Fruit fly (Drosophila melanogaster) whole organism, embryonic: ENCODE data around the gene Hrs.

Experiments
- Antp ChIP-seq: fragments of 200-800 bp; sonication (Bioruptor generic); optimal IDR thresholded peaks from 3 replicates; lab custom pipeline; 2016; ENCODE audit warnings: missing biosample characterization, missing genetic modification characterization
- Atf3 ChIP-seq: fragments of 200-800 bp; sonication (Bioruptor generic); optimal IDR thresholded peaks from 3 replicates; lab custom pipeline; 2016; ENCODE audit warnings: missing biosample characterization, missing genetic modification characterization
- B-H1 ChIP-seq: fragments of 200-800 bp; sonication (Bioruptor generic); IDR thresholded peaks from 3 replicates; pipeline ENCODE4 v1.3.6; 2022; ENCODE audit warnings: missing biosample characterization, missing genetic modification characterization
- CG10209 ChIP-seq: fragments of 200-800 bp; sonication (Bioruptor generic); optimal IDR thresholded peaks from 3 replicates; lab custom pipeline; 2017; ENCODE audit warnings: missing biosample characterization, mild to moderate bottlenecking, missing genetic modification characterization, missing genetic modification reagents
- CG10267 ChIP-seq: fragments of 200-800 bp; sonication (Bioruptor generic); optimal IDR thresholded peaks from 2 replicates; lab custom pipeline; 2018; ENCODE audit warnings: missing biosample characterization, mild to moderate bottlenecking, missing genetic modification characterization, moderate library complexity
- CG10462 ChIP-seq: fragments of 200-800 bp; sonication (Bioruptor generic); optimal IDR thresholded peaks from 2 replicates; lab custom pipeline; 2016; ENCODE audit warnings: missing biosample characterization, missing genetic modification characterization
- CG10543 ChIP-seq: fragments of 200-800 bp; sonication (Bioruptor generic); optimal IDR thresholded peaks from 3 replicates; lab custom pipeline; 2017; ENCODE audit warnings: missing biosample characterization, mild to moderate bottlenecking, missing genetic modification characterization, moderate library complexity
- CG10959 ChIP-seq: fragments of 200-800 bp; sonication (Bioruptor generic); IDR thresholded peaks from 2 replicates; pipeline ENCODE4 v1.3.6; 2022; ENCODE audit warnings: missing biosample characterization, missing genetic modification characterization
- CG11456 ChIP-seq: fragments of 200-800 bp; sonication (Bioruptor generic); IDR thresholded peaks from 3 replicates; pipeline ENCODE4 v1.3.6; 2022; ENCODE audit warnings: missing biosample characterization, missing genetic modification characterization
- CG11504 ChIP-seq: fragments of 200-800 bp; sonication (Bioruptor generic); optimal IDR thresholded peaks from 3 replicates; lab custom pipeline; 2019; ENCODE audit warnings: missing biosample characterization, mild to moderate bottlenecking, missing genetic modification characterization, moderate library complexity
- CG12744 ChIP-seq: fragments of 200-800 bp; sonication (Bioruptor generic); optimal IDR thresholded peaks from 2 replicates; lab custom pipeline; 2016; ENCODE audit warnings: missing biosample characterization, missing genetic modification characterization
- CG13296 ChIP-seq: fragments of 200-800 bp; sonication (Bioruptor generic); optimal IDR thresholded peaks from 3 replicates; lab custom pipeline; 2018; ENCODE audit warnings: missing biosample characterization, mild to moderate bottlenecking, missing genetic modification characterization
- CG13775 ChIP-seq: fragments of 200-800 bp; sonication (Bioruptor generic); optimal IDR thresholded peaks from 3 replicates; lab custom pipeline; 2017; ENCODE audit warnings: missing biosample characterization, mild to moderate bottlenecking, missing genetic modification characterization
- CG13894 ChIP-seq: fragments of 200-800 bp; sonication (Bioruptor generic); optimal IDR thresholded peaks from 3 replicates; lab custom pipeline; 2018; ENCODE audit warnings: missing biosample characterization, mild to moderate bottlenecking, missing genetic modification characterization, moderate library complexity
- CG14014 ChIP-seq: fragments of 200-800 bp; sonication (Bioruptor generic); IDR thresholded peaks from 2 replicates; pipeline ENCODE4 v1.3.6; 2022; ENCODE audit warnings: missing biosample characterization, missing genetic modification characterization
- CG18262 ChIP-seq: fragments of 200-800 bp; optimal IDR thresholded peaks from 3 replicates; lab custom pipeline; 2019; ENCODE audit warnings: missing biosample characterization, mild to moderate bottlenecking, missing genetic modification characterization, moderate library complexity
- CG2199 ChIP-seq: fragments of 200-800 bp; sonication (Bioruptor generic); IDR thresholded peaks from 3 replicates; pipeline ENCODE4 v1.3.6; 2022; ENCODE audit warnings: missing biosample characterization, missing genetic modification characterization
- CG30431 ChIP-seq: fragments of 200-800 bp; sonication (Bioruptor generic); optimal IDR thresholded peaks from 2 replicates; lab custom pipeline; 2017; ENCODE audit warnings: missing biosample characterization, missing genetic modification characterization
- CG3065 ChIP-seq: fragments of 200-800 bp; sonication (Bioruptor generic); optimal IDR thresholded peaks from 2 replicates; lab custom pipeline; 2016; ENCODE audit warnings: missing biosample characterization, missing genetic modification characterization
- CG3163 ChIP-seq: fragments of 200-800 bp; sonication (Bioruptor generic); optimal IDR thresholded peaks from 3 replicates; lab custom pipeline; 2016; ENCODE audit warnings: missing biosample characterization, missing genetic modification characterization
- CG32767 ChIP-seq: fragments of 200-800 bp; sonication (Bioruptor generic); IDR thresholded peaks from 2 replicates; pipeline ENCODE4 v1.3.6; 2022; ENCODE audit warnings: missing biosample characterization, missing genetic modification characterization
- CG3281 ChIP-seq: fragments of 200-800 bp; sonication (Bioruptor generic); optimal IDR thresholded peaks from 3 replicates; lab custom pipeline; 2017; ENCODE audit warnings: missing biosample characterization, mild to moderate bottlenecking, missing genetic modification characterization
- CG33213 ChIP-seq: fragments of 200-800 bp; sonication (Bioruptor generic); optimal IDR thresholded peaks from 3 replicates; lab custom pipeline; 2016; ENCODE audit warnings: missing biosample characterization, missing genetic modification characterization
- CG3995 ChIP-seq: fragments of 200-800 bp; sonication (Bioruptor generic); optimal IDR thresholded peaks from 3 replicates; lab custom pipeline; 2016; ENCODE audit warnings: missing biosample characterization, missing genetic modification characterization
- CG5245 ChIP-seq: fragments of 200-800 bp; sonication (Bioruptor generic); optimal IDR thresholded peaks from 3 replicates; lab custom pipeline; 2016; ENCODE audit warnings: missing biosample characterization, missing genetic modification characterization
- CG6254 ChIP-seq: fragments of 200-800 bp; sonication (Bioruptor generic); optimal IDR thresholded peaks from 3 replicates; lab custom pipeline; 2017; ENCODE audit warnings: mild to moderate bottlenecking, missing biosample characterization, missing genetic modification reagents, missing genetic modification characterization
- CG6272 ChIP-seq: fragments of 200-800 bp; sonication (Bioruptor generic); IDR thresholded peaks from 2 replicates; pipeline ENCODE4 v1.3.6; 2022; ENCODE audit warnings: missing biosample characterization, missing genetic modification characterization
- CrebB ChIP-seq: fragments of 200-800 bp; sonication (Bioruptor generic); optimal IDR thresholded peaks from 3 replicates; lab custom pipeline; 2018; ENCODE audit warnings: missing biosample characterization, mild to moderate bottlenecking, missing genetic modification characterization
- Dad ChIP-seq: fragments of 200-800 bp; sonication (Bioruptor generic); optimal IDR thresholded peaks from 3 replicates; lab custom pipeline; 2016; ENCODE audit warnings: missing biosample characterization, missing genetic modification characterization
- Hsf ChIP-seq: fragments of 200-800 bp; sonication (Bioruptor generic); optimal IDR thresholded peaks from 3 replicates; lab custom pipeline; 2016; ENCODE audit warnings: missing biosample characterization, missing genetic modification characterization
- Lhr ChIP-seq: fragments of 200-800 bp; sonication (Bioruptor generic); optimal IDR thresholded peaks from 3 replicates; lab custom pipeline; 2017; ENCODE audit warnings: mild to moderate bottlenecking, missing biosample characterization, missing genetic modification reagents, missing genetic modification characterization
- Mrtf ChIP-seq: fragments of 200-800 bp; sonication (Bioruptor generic); IDR thresholded peaks from 3 replicates; pipeline ENCODE4 v1.3.6; 2022; ENCODE audit warnings: missing biosample characterization, missing genetic modification characterization
- Scr ChIP-seq: fragments of 200-800 bp; sonication (Bioruptor generic); IDR thresholded peaks from 2 replicates; pipeline ENCODE4 v1.3.6; 2022; ENCODE audit warnings: missing biosample characterization, missing genetic modification characterization; ENCODE audit not compliant: partially characterized antibody
- Sin3A ChIP-seq: fragments of >200 bp; optimal IDR thresholded peaks from 2 replicates; lab custom pipeline; 2018
- chn ChIP-seq: fragments of 200-800 bp; sonication (Bioruptor generic); optimal IDR thresholded peaks from 2 replicates; lab custom pipeline; 2016; ENCODE audit warnings: missing biosample characterization, missing genetic modification characterization
- ci ChIP-seq: fragments of 200-800 bp; sonication (Bioruptor generic); IDR thresholded peaks from 3 replicates; pipeline ENCODE4 v1.3.6; 2022; ENCODE audit warnings: missing biosample characterization, missing genetic modification characterization
- ewg ChIP-seq: fragments of 200-800 bp; sonication (Bioruptor generic); optimal IDR thresholded peaks from 3 replicates; lab custom pipeline; 2017; ENCODE audit warnings: mild to moderate bottlenecking, missing biosample characterization, missing genetic modification reagents, missing genetic modification characterization
- eyg ChIP-seq: fragments of 200-800 bp; sonication (Bioruptor generic); optimal IDR thresholded peaks from 3 replicates; lab custom pipeline; 2016; ENCODE audit warnings: missing biosample characterization, missing genetic modification characterization
- fd102C ChIP-seq: fragments of 200-800 bp; sonication (Bioruptor generic); optimal IDR thresholded peaks from 2 replicates; lab custom pipeline; 2018; ENCODE audit warnings: missing biosample characterization, mild to moderate bottlenecking, missing genetic modification characterization, moderate library complexity
- gcm ChIP-seq: fragments of 200-800 bp; sonication (Bioruptor generic); optimal IDR thresholded peaks from 2 replicates; lab custom pipeline; 2019; ENCODE audit warnings: missing biosample characterization, mild to moderate bottlenecking, missing genetic modification characterization, moderate library complexity
- hth ChIP-seq: fragments of >200 bp; optimal IDR thresholded peaks from 2 replicates; lab custom pipeline; 2017; ENCODE audit warnings: inconsistent platforms
- jumu ChIP-seq: fragments of 200-800 bp; sonication (Bioruptor generic); optimal IDR thresholded peaks from 3 replicates; lab custom pipeline; 2016; ENCODE audit warnings: missing biosample characterization, missing genetic modification characterization
- lbe ChIP-seq: fragments of 200-800 bp; sonication (Bioruptor generic); optimal IDR thresholded peaks from 2 replicates; lab custom pipeline; 2016; ENCODE audit warnings: missing biosample characterization, mild to moderate bottlenecking, missing genetic modification characterization
- mld ChIP-seq: fragments of 200-800 bp; sonication (Bioruptor generic); IDR thresholded peaks from 3 replicates; pipeline ENCODE4 v1.3.6; 2022; ENCODE audit warnings: missing biosample characterization, missing genetic modification characterization; ENCODE audit not compliant: partially characterized antibody
- nerfin-2 ChIP-seq: fragments of 200-800 bp; sonication (Bioruptor generic); IDR thresholded peaks from 2 replicates; pipeline ENCODE4 v1.3.6; 2022; ENCODE audit warnings: missing biosample characterization, missing genetic modification characterization; ENCODE audit not compliant: partially characterized antibody
- nmo ChIP-seq: fragments of 200-800 bp; sonication (Bioruptor generic); optimal IDR thresholded peaks from 2 replicates; lab custom pipeline; 2018; ENCODE audit warnings: missing biosample characterization, mild to moderate bottlenecking, missing genetic modification characterization, moderate library complexity
- pb ChIP-seq: fragments of 200-800 bp; sonication (Bioruptor generic); optimal IDR thresholded peaks from 3 replicates; lab custom pipeline; 2016; ENCODE audit warnings: missing biosample characterization, missing genetic modification characterization
- ssp ChIP-seq: fragments of 200-800 bp; sonication (Bioruptor generic); IDR thresholded peaks from 2 replicates; pipeline ENCODE4 v1.3.6; 2022; ENCODE audit warnings: missing biosample characterization, missing genetic modification characterization
- tna ChIP-seq: fragments of 200-800 bp; sonication (Bioruptor generic); IDR thresholded peaks from 2 replicates; pipeline ENCODE4 v1.3.6; 2022; ENCODE audit warnings: missing biosample characterization, missing genetic modification characterization; ENCODE audit not compliant: partially characterized antibody
- trem ChIP-seq: fragments of 200-800 bp; optimal IDR thresholded peaks from 3 replicates; lab custom pipeline; 2019; ENCODE audit warnings: missing biosample characterization, mild to moderate bottlenecking, missing genetic modification characterization, moderate library complexity

The Hrs gene

DNA sequence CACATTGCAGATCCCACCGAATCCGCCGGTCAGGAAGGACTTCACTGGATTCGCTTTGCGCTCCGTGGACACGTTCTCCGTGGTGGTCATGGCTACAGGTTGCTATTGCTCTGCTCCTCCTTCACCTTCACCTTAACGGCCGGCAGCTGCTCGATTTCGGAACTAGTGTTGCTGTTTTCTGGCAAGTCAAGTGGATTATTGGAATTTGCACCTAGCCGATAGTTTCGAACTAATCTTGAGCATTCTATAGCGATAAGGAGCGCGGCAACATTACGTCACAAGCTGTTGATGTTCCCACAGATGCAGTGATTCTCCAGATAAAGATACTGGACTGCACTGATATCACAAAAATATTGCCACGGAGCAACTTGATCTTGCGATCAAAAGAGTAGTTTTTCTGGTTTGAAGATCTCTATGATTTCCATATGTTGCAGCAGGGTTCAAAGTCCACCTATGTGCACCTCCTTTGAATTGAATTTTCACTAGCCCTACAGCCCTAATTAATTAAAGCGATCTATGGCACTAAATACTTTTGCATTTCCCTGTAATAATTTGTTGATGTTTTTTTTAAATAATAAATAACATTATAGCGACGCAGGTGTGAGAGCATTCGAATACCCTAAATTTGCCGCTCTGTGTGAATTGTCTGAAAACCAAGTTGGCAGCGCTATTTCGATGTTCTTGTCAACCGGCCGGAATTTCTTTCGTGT is 29.8 kb downstream of the Hrs start, which contains the start of the genes colt and HINT1 (continued):
- TF ChIP-seq tna (GFP tag; lab: Robert Waterston, UW): no peak
- TF ChIP-seq B-H1 (GFP tag; lab: Robert Waterston, UW): no peak
- TF ChIP-seq CG13775 (GFP tag; lab: Kevin White, UChicago): no peak
- TF ChIP-seq CG6254: peak; percentile 7
- TF ChIP-seq CG3281 (GFP tag; lab: Kevin White, UChicago): peak; percentile 43
- TF ChIP-seq hth (lab: Kevin White, UChicago): no peak
- TF ChIP-seq CrebB (tag; lab: Kevin White, UChicago): no peak
- TF ChIP-seq jumu (GFP tag; lab: Kevin White, UChicago): no peak
- peak; percentile 58 for TF ChIP-seq nmo (GFP tag; lab: Kevin White, UChicago)
- no peak for TF ChIP-seq CG10959 (GFP tag; lab: Robert Waterston, UW)
- TF ChIP-seq Mrtf (GFP tag; lab: Robert Waterston, UW): no peak
- no peak for TF ChIP-seq ssp
- TF ChIP-seq CG18262 (tag; lab: Kevin White, UChicago): peak; percentile 1
- TF ChIP-seq Scr (GFP tag; lab: Robert Waterston, UW): peak; percentile 49
- no peak for TF ChIP-seq CG30431 (GFP tag; lab: Kevin White, UChicago)
- TF ChIP-seq Hsf (GFP tag; lab: Kevin White, UChicago): no peak
- peak; percentile 78 for TF ChIP-seq Sin3A (lab: Kevin White, UChicago)
- peak; percentile 80 for TF ChIP-seq CG3995 (GFP tag; lab: Kevin White, UChicago)
- no peak for TF ChIP-seq ewg (GFP tag; lab: Kevin White, UChicago)
- TF ChIP-seq CG2199 (GFP tag; lab: Robert Waterston, UW): no peak
- no peak for TF ChIP-seq Dad
- peak; percentile 53 for TF ChIP-seq CG33213 (GFP tag; lab: Kevin White, UChicago)
- TF ChIP-seq CG10543 (GFP tag; lab: Kevin White, UChicago): peak; percentile 0
- TF ChIP-seq CG10209: no peak
- TF ChIP-seq CG10462 (GFP tag; lab: Kevin White, UChicago): no peak
- TF ChIP-seq CG13894 (tag; lab: Kevin White, UChicago): peak; percentile 67
- no peak for TF ChIP-seq pb (GFP tag; lab: Kevin White, UChicago)
- TF ChIP-seq ci (GFP tag; lab: Robert Waterston, UW): no peak
- TF ChIP-seq fd102C (GFP tag; lab: Kevin White, UChicago): no peak
- TF ChIP-seq CG10267 (tag; lab: Kevin White, UChicago): peak; percentile 45
- no peak for TF ChIP-seq nerfin-2
- no peak for TF ChIP-seq CG5245 (GFP tag; lab: Kevin White, UChicago)
- no peak for TF ChIP-seq gcm (GFP tag; lab: Kevin White, UChicago)
- no peak for TF ChIP-seq CG12744 (GFP tag; lab: Kevin White, UChicago)
- no peak for TF ChIP-seq CG14014 (GFP tag; lab: Robert Waterston, UW)
- no peak for TF ChIP-seq mld (GFP tag; lab: Robert Waterston, UW)
- no peak for TF ChIP-seq CG11456 (GFP tag; lab: Robert Waterston, UW)
- no peak for TF ChIP-seq CG32767 (GFP tag; lab: Robert Waterston, UW)
- TF ChIP-seq CG13296 (GFP tag; lab: Kevin White, UChicago): peak; percentile 47
- TF ChIP-seq lbe: peak; percentile 35
- TF ChIP-seq CG11504 (tag; lab: Kevin White, UChicago): peak; percentile 50
- no peak for TF ChIP-seq CG3065 (GFP tag; lab: Kevin White, UChicago)
- TF ChIP-seq chn (GFP tag; lab: Kevin White, UChicago): no peak
- peak; percentile 99 for TF ChIP-seq trem (tag; lab: Kevin White, UChicago)
- TF ChIP-seq Antp: no peak
- TF ChIP-seq CG3163 (GFP tag; lab: Kevin White, UChicago): no peak
- TF ChIP-seq CG6272 (GFP tag; lab: Robert Waterston, UW): no peak
- TF ChIP-seq Atf3: no peak
- TF ChIP-seq Lhr (GFP tag; lab: Kevin White, UChicago): peak; percentile 33
- no peak for TF ChIP-seq eyg (GFP tag; lab: Kevin White, UChicago)
